Fruit fly (Drosophila melanogaster): ENCODE measurements around the gene CG5273.

- no peak for TF ChIP-seq CG8632 (GFP tag; optimal IDR thresholded peaks at IDR 0.05)
- TF ChIP-seq CG3032 (tag; optimal IDR thresholded peaks at IDR 0.05), result no peak
- TF ChIP-seq CG6854 (GFP tag; optimal IDR thresholded peaks at IDR 0.05), result no peak
- TF ChIP-seq CG6276 (GFP tag; optimal IDR thresholded peaks at IDR 0.05), result no peak
- no peak for TF ChIP-seq Hr4 (GFP tag; optimal IDR thresholded peaks at IDR 0.05)
- no peak for TF ChIP-seq Sox15 (GFP tag; optimal IDR thresholded peaks at IDR 0.05)
Measured at dm6 chrX:756856-757255, 2.5 kb upstream of the CG5273 start.
